Fruit fly (Drosophila melanogaster) whole organism, prepupa: ENCODE results near the gene qjt.

ENCODE experiments used
- CG16779 ChIP-seq: fragments of 200-800 bp; sonication (Bioruptor generic); optimal IDR thresholded peaks from 3 replicates; lab custom pipeline; 2017; ENCODE audit warnings: missing biosample characterization, mild to moderate bottlenecking, missing genetic modification characterization
- CG6276 ChIP-seq: fragments of 200-800 bp; sonication (Bioruptor generic); optimal IDR thresholded peaks from 2 replicates; lab custom pipeline; 2017; ENCODE audit warnings: missing biosample characterization, mild to moderate bottlenecking, missing genetic modification characterization
- CG6792 ChIP-seq: fragments of 200-800 bp; sonication (Bioruptor generic); optimal IDR thresholded peaks from 3 replicates; lab custom pipeline; 2016; ENCODE audit warnings: missing biosample characterization, missing genetic modification characterization
- CG6854 ChIP-seq: fragments of 200-800 bp; sonication (Bioruptor generic); optimal IDR thresholded peaks from 2 replicates; lab custom pipeline; 2017; ENCODE audit warnings: missing biosample characterization, mild to moderate bottlenecking, missing genetic modification characterization
- CG8319 ChIP-seq: fragments of 200-800 bp; sonication (Bioruptor generic); optimal IDR thresholded peaks from 3 replicates; lab custom pipeline; 2016; ENCODE audit warnings: missing biosample characterization, missing genetic modification characterization
- Lpt ChIP-seq: fragments of 200-800 bp; sonication (Bioruptor generic); optimal IDR thresholded peaks from 3 replicates; lab custom pipeline; 2016; ENCODE audit warnings: missing biosample characterization, missing genetic modification characterization
- Met ChIP-seq: fragments of 200-800 bp; sonication (Bioruptor generic); optimal IDR thresholded peaks from 3 replicates; lab custom pipeline; 2016; ENCODE audit warnings: missing biosample characterization, missing genetic modification characterization
- achi ChIP-seq: fragments of 200-800 bp; sonication (Bioruptor generic); optimal IDR thresholded peaks from 3 replicates; lab custom pipeline; 2016; ENCODE audit warnings: missing biosample characterization, missing genetic modification characterization
- lz ChIP-seq: fragments of 200-800 bp; sonication (Bioruptor generic); optimal IDR thresholded peaks from 3 replicates; lab custom pipeline; 2016; ENCODE audit warnings: missing biosample characterization, missing genetic modification characterization
- spab ChIP-seq: fragments of 200-800 bp; sonication (Bioruptor generic); optimal IDR thresholded peaks from 2 replicates; lab custom pipeline; 2017; ENCODE audit warnings: missing biosample characterization, mild to moderate bottlenecking, missing genetic modification characterization, missing genetic modification reagents

dm6 chr3L:17474711-17475451 lies 4.0 kb upstream of the qjt start, which contains the start of the genes UQCR-Q and CG46525:
- no peak for TF ChIP-seq achi
- TF ChIP-seq lz: no peak
- TF ChIP-seq spab: no peak
- TF ChIP-seq CG6792 (GFP tag; lab: Kevin White, UChicago): no peak
- no peak for TF ChIP-seq Met
- no peak for TF ChIP-seq CG16779
- no peak for TF ChIP-seq CG8319 (GFP tag; lab: Kevin White, UChicago)
- TF ChIP-seq CG6854 (GFP tag; lab: Kevin White, UChicago): no peak
- no peak for TF ChIP-seq CG6276 (GFP tag; lab: Kevin White, UChicago)
- no peak for TF ChIP-seq Lpt
